Fruit fly (Drosophila melanogaster) whole organism, prepupa: ENCODE results near the gene PGAP5.

ENCODE experiments used
- CG11762 ChIP-seq: fragments of 200-800 bp; sonication (Bioruptor generic); optimal IDR thresholded peaks from 3 replicates; lab custom pipeline; 2016; ENCODE audit warnings: missing biosample characterization, missing genetic modification characterization; ENCODE audit not compliant: insufficient read depth
- CG16779 ChIP-seq: fragments of 200-800 bp; sonication (Bioruptor generic); optimal IDR thresholded peaks from 3 replicates; lab custom pipeline; 2017; ENCODE audit warnings: missing biosample characterization, mild to moderate bottlenecking, missing genetic modification characterization
- CG32006 ChIP-seq: fragments of 200-800 bp; sonication (Bioruptor generic); optimal IDR thresholded peaks from 3 replicates; lab custom pipeline; 2017; ENCODE audit warnings: missing biosample characterization, mild to moderate bottlenecking, missing genetic modification characterization
- CG34406 ChIP-seq: fragments of 200-800 bp; sonication (Bioruptor generic); optimal IDR thresholded peaks from 3 replicates; lab custom pipeline; 2016; ENCODE audit warnings: missing biosample characterization, missing genetic modification characterization
- CG3919 ChIP-seq: fragments of 200-800 bp; sonication (Bioruptor generic); optimal IDR thresholded peaks from 3 replicates; lab custom pipeline; 2016; ENCODE audit warnings: missing biosample characterization, missing genetic modification characterization
- CG4318 ChIP-seq: fragments of 200-800 bp; sonication (Bioruptor generic); optimal IDR thresholded peaks from 3 replicates; lab custom pipeline; 2017; ENCODE audit warnings: missing biosample characterization, mild to moderate bottlenecking, missing genetic modification characterization
- CG6163 ChIP-seq: fragments of 200-800 bp; sonication (Bioruptor generic); IDR thresholded peaks from 3 replicates; pipeline ENCODE4 v1.3.6; 2022; ENCODE audit warnings: missing biosample characterization, missing genetic modification characterization
- CG6276 ChIP-seq: fragments of 200-800 bp; sonication (Bioruptor generic); optimal IDR thresholded peaks from 2 replicates; lab custom pipeline; 2017; ENCODE audit warnings: missing biosample characterization, mild to moderate bottlenecking, missing genetic modification characterization
- CG6792 ChIP-seq: fragments of 200-800 bp; sonication (Bioruptor generic); optimal IDR thresholded peaks from 3 replicates; lab custom pipeline; 2016; ENCODE audit warnings: missing biosample characterization, missing genetic modification characterization
- CG7368 ChIP-seq: fragments of 200-800 bp; sonication (Bioruptor generic); optimal IDR thresholded peaks from 3 replicates; lab custom pipeline; 2016; ENCODE audit warnings: missing biosample characterization, missing genetic modification characterization
- CG8119 ChIP-seq: fragments of 200-800 bp; sonication (Bioruptor generic); IDR thresholded peaks from 3 replicates; pipeline ENCODE4 v1.3.6; 2022; ENCODE audit warnings: missing biosample characterization, missing genetic modification characterization
- CG8319 ChIP-seq: fragments of 200-800 bp; sonication (Bioruptor generic); optimal IDR thresholded peaks from 3 replicates; lab custom pipeline; 2016; ENCODE audit warnings: missing biosample characterization, missing genetic modification characterization
- CG8632 ChIP-seq: fragments of 200-800 bp; sonication (Bioruptor generic); optimal IDR thresholded peaks from 3 replicates; lab custom pipeline; 2016; ENCODE audit warnings: missing biosample characterization, missing genetic modification characterization
- CG9139 ChIP-seq: fragments of 200-800 bp; sonication (Bioruptor generic); optimal IDR thresholded peaks from 3 replicates; lab custom pipeline; 2017; ENCODE audit warnings: missing biosample characterization, mild to moderate bottlenecking, missing genetic modification characterization
- Eip75B ChIP-seq: fragments of 200-800 bp; sonication (Bioruptor generic); optimal IDR thresholded peaks from 3 replicates; lab custom pipeline; 2016; ENCODE audit warnings: missing biosample characterization, missing genetic modification characterization
- Eip93F ChIP-seq: fragments of 200-800 bp; sonication (Bioruptor generic); optimal IDR thresholded peaks from 2 replicates; lab custom pipeline; 2016; ENCODE audit warnings: missing biosample characterization, mild to moderate bottlenecking, missing genetic modification characterization
- Ets96B ChIP-seq: fragments of 200-800 bp; optimal IDR thresholded peaks from 2 replicates; lab custom pipeline; 2019; ENCODE audit warnings: missing biosample characterization, mild to moderate bottlenecking, missing genetic modification characterization, moderate library complexity
- Gug ChIP-seq: fragments of 200-800 bp; sonication (Bioruptor generic); IDR thresholded peaks from 2 replicates; pipeline ENCODE4 v1.3.6; 2022; ENCODE audit warnings: missing biosample characterization, missing genetic modification characterization
- Hr39 ChIP-seq: fragments of 200-800 bp; sonication (Bioruptor generic); optimal IDR thresholded peaks from 2 replicates; lab custom pipeline; 2016; ENCODE audit warnings: missing biosample characterization, missing genetic modification characterization
- Lpt ChIP-seq: fragments of 200-800 bp; sonication (Bioruptor generic); optimal IDR thresholded peaks from 3 replicates; lab custom pipeline; 2016; ENCODE audit warnings: missing biosample characterization, missing genetic modification characterization
- achi ChIP-seq: fragments of 200-800 bp; sonication (Bioruptor generic); optimal IDR thresholded peaks from 3 replicates; lab custom pipeline; 2016; ENCODE audit warnings: missing biosample characterization, missing genetic modification characterization
- acj6 ChIP-seq: fragments of 200-800 bp; sonication (Bioruptor generic); optimal IDR thresholded peaks from 3 replicates; lab custom pipeline; 2016; ENCODE audit warnings: missing biosample characterization, missing genetic modification characterization
- dsx ChIP-seq: fragments of 200-800 bp; optimal IDR thresholded peaks from 3 replicates; lab custom pipeline; 2019; ENCODE audit warnings: missing biosample characterization, mild to moderate bottlenecking, missing genetic modification characterization, moderate library complexity; ENCODE audit not compliant: poor library complexity, severe bottlenecking
- eg ChIP-seq: fragments of 200-800 bp; sonication (Bioruptor generic); IDR thresholded peaks from 3 replicates; pipeline ENCODE4 v1.3.6; 2022; ENCODE audit warnings: missing biosample characterization, missing genetic modification characterization
- lz ChIP-seq: fragments of 200-800 bp; sonication (Bioruptor generic); optimal IDR thresholded peaks from 3 replicates; lab custom pipeline; 2016; ENCODE audit warnings: missing biosample characterization, missing genetic modification characterization
- net ChIP-seq: fragments of 200-800 bp; sonication (Bioruptor generic); optimal IDR thresholded peaks from 3 replicates; lab custom pipeline; 2016; ENCODE audit warnings: missing biosample characterization, missing genetic modification characterization
- salr ChIP-seq, 2 experiments: fragments of 200-800 bp; sonication (Bioruptor generic); optimal IDR thresholded peaks; 3 replicates each; lab custom pipeline; 2016 to 2018; ENCODE audit warnings: missing biosample characterization in 2 of 2, missing genetic modification characterization in 2 of 2, mild to moderate bottlenecking in 1 of 2
- spab ChIP-seq: fragments of 200-800 bp; sonication (Bioruptor generic); optimal IDR thresholded peaks from 2 replicates; lab custom pipeline; 2017; ENCODE audit warnings: missing biosample characterization, mild to moderate bottlenecking, missing genetic modification characterization, missing genetic modification reagents
- topi ChIP-seq: fragments of 200-800 bp; sonication (Bioruptor generic); optimal IDR thresholded peaks from 3 replicates; lab custom pipeline; 2016; ENCODE audit warnings: missing biosample characterization, missing genetic modification characterization

Gene PGAP5

dm6 chr2L:8241700-8242099 is 43.0 kb downstream of the PGAP5 start, which contains the start of gene Spn28F:
Spn28F (minus strand) TSS chr2L:8241800.
- TF ChIP-seq CG8632 (GFP tag; lab: Kevin White, UChicago): no peak
- no peak for TF ChIP-seq CG4318 (GFP tag; lab: Kevin White, UChicago)
- TF ChIP-seq CG16779 (tag; lab: Kevin White, UChicago): no peak
- no peak for TF ChIP-seq CG6792 (GFP tag; lab: Kevin White, UChicago)
- TF ChIP-seq net (GFP tag; lab: Kevin White, UChicago): no peak
- TF ChIP-seq topi: no peak
- no peak for TF ChIP-seq lz (GFP tag; lab: Kevin White, UChicago)
- TF ChIP-seq dsx (GFP tag; lab: Kevin White, UChicago): no peak
- TF ChIP-seq achi (GFP tag; lab: Kevin White, UChicago): no peak
- no peak for TF ChIP-seq Eip93F (GFP tag; lab: Kevin White, UChicago)
- no peak for TF ChIP-seq salr (GFP tag; optimal IDR thresholded peaks at IDR 0.05; lab: Kevin White, UChicago)
- TF ChIP-seq Ets96B (tag; lab: Kevin White, UChicago): no peak
- TF ChIP-seq Hr39: no peak
- no peak for TF ChIP-seq CG6276 (GFP tag; lab: Kevin White, UChicago)
- no peak for TF ChIP-seq CG8119 (GFP tag; lab: Robert Waterston, UW)
- TF ChIP-seq CG9139: no peak
- TF ChIP-seq CG6163 (GFP tag; lab: Robert Waterston, UW): no peak
- TF ChIP-seq CG8319: no peak
- TF ChIP-seq CG7368 (GFP tag; lab: Kevin White, UChicago): no peak
- TF ChIP-seq acj6: no peak

dm6 chr2L:8242186-8242585 is 43.5 kb downstream of the PGAP5 start, which contains the start of gene CG14277:
CG14277 (plus strand) TSS chr2L:8242486.
- TF ChIP-seq salr (GFP tag; optimal IDR thresholded peaks at IDR 0.05; lab: Kevin White, UChicago) (no peak), topi (no peak), net (GFP tag; lab: Kevin White, UChicago) (no peak), eg (GFP tag; lab: Robert Waterston, UW) (no peak), Lpt (GFP tag; lab: Kevin White, UChicago) (no peak)
- TF ChIP-seq, all 60 proteins: peak for 0

DNA sequence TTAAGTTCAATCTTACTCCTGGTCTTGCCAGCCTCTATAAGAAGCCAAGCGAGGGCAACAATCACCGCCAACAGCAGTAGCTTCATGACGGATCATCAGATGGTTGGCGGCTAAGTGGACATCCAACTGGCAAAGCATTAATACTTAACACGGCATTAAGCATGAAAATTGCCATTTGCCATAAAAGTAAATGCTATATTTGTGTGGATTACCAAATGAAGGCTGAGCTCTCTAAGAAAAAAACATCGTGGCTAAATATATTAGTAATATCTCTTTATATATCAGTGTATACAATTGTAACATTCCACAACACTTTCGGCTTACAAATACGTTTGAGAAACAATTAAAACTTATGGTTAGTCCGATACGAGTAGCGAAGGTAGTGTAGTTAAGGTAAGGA is 45.2 kb downstream of the PGAP5 start, which contains the start of gene CG43057:
Gene CG43057 (minus strand): TSS at position 101 of the 400 bp plus-strand sequence.
- TF ChIP-seq CG4318 (GFP tag; lab: Kevin White, UChicago) (no peak), Lpt (GFP tag; lab: Kevin White, UChicago) (no peak), CG8319 (no peak), spab (GFP tag; lab: Kevin White, UChicago) (no peak), CG3919 (GFP tag; lab: Kevin White, UChicago) (no peak), CG11762 (GFP tag; lab: Kevin White, UChicago) (no peak), CG32006 (GFP tag; lab: Kevin White, UChicago) (no peak), acj6 (no peak), Gug (GFP tag; lab: Robert Waterston, UW) (no peak), CG34406 (GFP tag; lab: Kevin White, UChicago) (no peak), Eip75B (GFP tag; lab: Kevin White, UChicago) (no peak)
